Worm (Caenorhabditis elegans) whole organism, late embryonic: ENCODE data around the gene C25H3.3.

ENCODE experiments used
- C08G9.2 ChIP-seq: sonication (generic microtip); optimal IDR thresholded peaks from 2 replicates; lab custom pipeline; 2016; ENCODE audit warnings: mild to moderate bottlenecking, missing genetic modification characterization, moderate library complexity, missing compliant biosample characterization
- C38D4.7 ChIP-seq: fragments of 200-800 bp; sonication (Bioruptor generic); optimal IDR thresholded peaks from 2 replicates; lab custom pipeline; 2018; ENCODE audit warnings: mild to moderate bottlenecking, missing genetic modification characterization, moderate library complexity, missing compliant biosample characterization
- Y22D7AL.16 ChIP-seq: sonication (generic microtip); optimal IDR thresholded peaks from 2 replicates; lab custom pipeline; 2016; ENCODE audit warnings: missing genetic modification characterization, missing compliant biosample characterization
- ceh-2 ChIP-seq: sonication (generic microtip); optimal IDR thresholded peaks from 2 replicates; lab custom pipeline; 2016; ENCODE audit warnings: missing genotype, missing genetic modification characterization, missing compliant biosample characterization
- ceh-22 ChIP-seq: sonication (generic microtip); optimal IDR thresholded peaks from 2 replicates; lab custom pipeline; 2017; ENCODE audit warnings: missing biosample characterization, missing genetic modification characterization
- ceh-24 ChIP-seq: sonication (generic microtip); optimal IDR thresholded peaks from 2 replicates; lab custom pipeline; 2016; ENCODE audit warnings: mild to moderate bottlenecking, missing genetic modification characterization, missing compliant biosample characterization
- ceh-31 ChIP-seq: sonication (generic microtip); optimal IDR thresholded peaks from 2 replicates; lab custom pipeline; 2016; ENCODE audit warnings: missing genetic modification characterization, missing compliant biosample characterization
- ceh-34 ChIP-seq: sonication (generic microtip); optimal IDR thresholded peaks from 2 replicates; lab custom pipeline; 2016; ENCODE audit warnings: mild to moderate bottlenecking, missing genetic modification characterization, missing compliant biosample characterization
- ceh-6 ChIP-seq: fragments of 200-800 bp; sonication (Bioruptor generic); optimal IDR thresholded peaks from 2 replicates; lab custom pipeline; 2018; ENCODE audit warnings: mild to moderate bottlenecking, missing genetic modification characterization, missing compliant biosample characterization
- elt-4 ChIP-seq: sonication (generic microtip); optimal IDR thresholded peaks from 2 replicates; lab custom pipeline; 2016; ENCODE audit warnings: missing genetic modification characterization, missing compliant biosample characterization
- eyg-1 ChIP-seq: sonication (generic microtip); optimal IDR thresholded peaks from 2 replicates; lab custom pipeline; 2016; ENCODE audit warnings: missing genotype, missing genetic modification characterization, missing compliant biosample characterization
- fax-1 ChIP-seq: sonication (generic microtip); optimal IDR thresholded peaks from 2 replicates; lab custom pipeline; 2016; ENCODE audit warnings: missing genotype, missing genetic modification characterization, missing compliant biosample characterization
- fkh-10 ChIP-seq: fragments of 150-350 bp; optimal IDR thresholded peaks from 2 replicates; lab custom pipeline; 2014; ENCODE audit warnings: missing biosample characterization, missing genetic modification reagents, missing genetic modification characterization
- hlh-13 ChIP-seq: fragments of 200-800 bp; sonication (Bioruptor generic); optimal IDR thresholded peaks from 2 replicates; lab custom pipeline; 2018; ENCODE audit warnings: mild to moderate bottlenecking, missing genetic modification characterization, missing compliant biosample characterization
- hlh-8 ChIP-seq: sonication (generic microtip); optimal IDR thresholded peaks from 2 replicates; lab custom pipeline; 2016; ENCODE audit warnings: missing genotype, missing genetic modification characterization, missing compliant biosample characterization
- nfya-1 ChIP-seq: sonication (generic microtip); optimal IDR thresholded peaks from 2 replicates; lab custom pipeline; 2017; ENCODE audit warnings: missing genetic modification characterization, mild to moderate bottlenecking, missing compliant biosample characterization, antibody characterized with exemption, moderate library complexity
- nhr-11 ChIP-seq: fragments of 150-350 bp; optimal IDR thresholded peaks from 2 replicates; lab custom pipeline; 2014; ENCODE audit warnings: missing biosample characterization, missing genetic modification characterization
- npax-4 ChIP-seq: sonication (generic microtip); optimal IDR thresholded peaks from 2 replicates; lab custom pipeline; 2016; ENCODE audit warnings: missing genetic modification characterization, missing compliant biosample characterization
- odd-2 ChIP-seq: sonication (generic microtip); optimal IDR thresholded peaks from 2 replicates; lab custom pipeline; 2017; ENCODE audit warnings: antibody characterized with exemption, mild to moderate bottlenecking, missing genetic modification characterization, missing compliant biosample characterization
- pag-3 ChIP-seq: sonication (generic microtip); optimal IDR thresholded peaks from 2 replicates; lab custom pipeline; 2016; ENCODE audit warnings: missing compliant biosample characterization, missing genetic modification characterization, borderline replicate concordance
- pat-9 ChIP-seq: fragments of 200-800 bp; sonication (Bioruptor generic); optimal IDR thresholded peaks from 2 replicates; lab custom pipeline; 2018; ENCODE audit warnings: mild to moderate bottlenecking, missing genetic modification characterization, moderate library complexity, missing compliant biosample characterization
- pax-1 ChIP-seq: fragments of 150-350 bp; optimal IDR thresholded peaks from 2 replicates; lab custom pipeline; 2014; ENCODE audit warnings: missing biosample characterization, missing genetic modification characterization
- pros-1 ChIP-seq: fragments of 150-350 bp; optimal IDR thresholded peaks from 2 replicates; lab custom pipeline; 2014; ENCODE audit warnings: missing biosample characterization, missing genetic modification reagents, missing genetic modification characterization
- rnt-1 ChIP-seq: sonication (generic microtip); optimal IDR thresholded peaks from 2 replicates; lab custom pipeline; 2016; ENCODE audit warnings: missing genetic modification characterization, missing compliant biosample characterization
- sdc-2 ChIP-seq: sonication (generic microtip); optimal IDR thresholded peaks from 2 replicates; lab custom pipeline; 2016; ENCODE audit warnings: missing genotype, missing genetic modification characterization, missing compliant biosample characterization
- sox-4 ChIP-seq: sonication (generic microtip); optimal IDR thresholded peaks from 2 replicates; lab custom pipeline; 2017; ENCODE audit warnings: mild to moderate bottlenecking, missing genetic modification characterization, inconsistent platforms, missing compliant biosample characterization
- tbx-2 ChIP-seq: sonication (generic microtip); optimal IDR thresholded peaks from 2 replicates; lab custom pipeline; 2016; ENCODE audit warnings: missing genetic modification characterization, missing compliant biosample characterization
- unc-3 ChIP-seq, 2 experiments: fragments of 200-800 bp in 1 of 2; sonication (Bioruptor generic) in 1 of 2; sonication (generic microtip) in 1 of 2; conservative IDR thresholded peaks in 1 of 2; optimal IDR thresholded peaks in 1 of 2; 2 replicates each; pipeline versions ENCODE4 v1.3.6 to Lab custom; 2016 to 2022; ENCODE audit warnings: missing compliant biosample characterization in 2 of 2, missing genetic modification characterization in 2 of 2, missing genetic modification reagents in 1 of 2
- unc-42 ChIP-seq: sonication (generic microtip); optimal IDR thresholded peaks from 2 replicates; lab custom pipeline; 2016; ENCODE audit warnings: missing genotype, missing genetic modification characterization, missing compliant biosample characterization
- unc-86 ChIP-seq: sonication (generic microtip); optimal IDR thresholded peaks from 2 replicates; lab custom pipeline; 2016; ENCODE audit warnings: missing genetic modification characterization, missing compliant biosample characterization
- zip-5 ChIP-seq: sonication (generic microtip); optimal IDR thresholded peaks from 2 replicates; lab custom pipeline; 2016; ENCODE audit warnings: missing genetic modification characterization, missing compliant biosample characterization

C25H3.3 gene

DNA sequence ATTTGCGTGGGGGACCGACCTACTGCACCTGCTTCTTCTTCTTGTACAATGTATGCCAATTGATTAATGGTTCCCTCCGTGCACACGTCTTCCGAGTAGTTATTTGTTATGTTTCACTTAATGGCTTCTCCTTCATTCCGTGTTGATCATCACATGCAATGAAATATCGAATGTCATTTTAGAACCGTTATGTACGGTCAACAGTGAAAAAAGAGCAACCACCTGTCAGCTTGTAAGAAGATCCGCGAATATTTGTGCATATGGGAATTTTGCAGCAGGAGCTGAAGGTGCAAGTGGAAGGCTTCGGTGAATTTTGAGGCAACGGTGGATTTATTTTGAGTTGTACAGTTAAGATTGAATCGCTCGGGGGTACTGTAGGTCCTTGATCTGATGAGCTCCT, 42.6 kb downstream of the C25H3.3 start:
- TF ChIP-seq ceh-6 (GFP tag; lab: Kevin White, UChicago), result no peak
- TF ChIP-seq tbx-2 (tag; lab: Kevin White, UChicago), result no peak
- TF ChIP-seq nhr-11 (tag; lab: Kevin White, UChicago), result no peak
- no peak for TF ChIP-seq C38D4.7 (GFP tag; lab: Kevin White, UChicago)
- no peak for TF ChIP-seq sox-4 (tag; lab: Kevin White, UChicago)
- TF ChIP-seq ceh-2 (tag; lab: Kevin White, UChicago), result no peak
- TF ChIP-seq hlh-8 (tag; lab: Kevin White, UChicago), result no peak
- no peak for TF ChIP-seq zip-5 (tag; lab: Kevin White, UChicago)
- TF ChIP-seq ceh-22 (tag; lab: Kevin White, UChicago), result no peak
- TF ChIP-seq pax-1 (tag; lab: Kevin White, UChicago), result no peak
- no peak for TF ChIP-seq elt-4 (tag; lab: Kevin White, UChicago)
- no peak for TF ChIP-seq npax-4 (tag; lab: Kevin White, UChicago)

DNA sequence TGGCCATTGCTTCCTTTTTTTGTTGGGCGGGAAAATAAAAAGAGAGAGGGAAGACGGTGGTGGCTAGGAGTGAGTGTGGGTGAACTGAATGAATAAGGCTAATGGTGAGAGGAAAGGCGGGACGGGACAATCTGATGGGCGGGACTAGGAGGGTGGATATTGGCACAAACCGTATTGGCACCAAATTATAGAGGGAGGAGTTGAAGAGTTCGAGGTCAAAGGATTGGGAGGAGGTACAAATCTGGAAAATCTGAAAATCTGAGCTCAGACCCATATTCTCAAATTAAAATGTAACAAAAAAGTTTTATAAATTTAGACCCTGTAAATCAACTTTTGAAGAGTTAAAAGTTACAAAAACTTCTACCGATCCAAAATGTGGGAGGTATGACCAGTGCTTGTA, 44.8 kb downstream of the C25H3.3 start, which contains the start of gene hlh-14:
hlh-14 (minus strand) TSS at position 101 of the 400 bp plus-strand sequence.
- TF ChIP-seq unc-42 (tag; lab: Kevin White, UChicago), result no peak
- TF ChIP-seq zip-5 (tag; lab: Kevin White, UChicago), result no peak
- TF ChIP-seq sdc-2 (tag; lab: Kevin White, UChicago), result no peak
- no peak for TF ChIP-seq Y22D7AL.16
- TF ChIP-seq C08G9.2, result no peak

DNA sequence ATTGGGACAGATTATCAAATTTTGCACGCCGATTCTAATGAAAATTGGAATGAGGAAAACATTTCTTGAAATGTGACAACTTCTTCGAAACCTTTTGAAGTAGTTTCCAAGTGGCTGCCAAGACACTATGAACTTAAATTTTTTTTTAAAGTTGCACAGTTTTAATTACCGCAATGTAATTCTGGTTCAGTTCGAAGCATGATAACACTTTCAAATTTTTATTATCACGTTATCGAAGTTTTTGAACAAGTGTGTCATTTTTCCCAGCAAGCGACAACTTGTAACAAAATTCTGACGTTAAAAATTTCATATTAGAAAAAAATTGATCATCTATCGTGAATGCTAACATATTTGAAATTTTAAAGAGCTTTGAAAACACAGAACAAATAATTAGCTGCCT, 48.8 kb downstream of the C25H3.3 start:
- TF ChIP-seq pat-9, result no peak
- TF ChIP-seq odd-2 (tag; lab: Kevin White, UChicago), result no peak
- no peak for TF ChIP-seq pros-1 (tag; lab: Kevin White, UChicago)
- no peak for TF ChIP-seq nfya-1 (tag; lab: Kevin White, UChicago)
- no peak for TF ChIP-seq ceh-2 (tag; lab: Kevin White, UChicago)
- TF ChIP-seq hlh-13 (GFP tag; lab: Kevin White, UChicago), result no peak
- TF ChIP-seq rnt-1 (tag; lab: Kevin White, UChicago), result no peak
- TF ChIP-seq eyg-1 (tag; lab: Kevin White, UChicago), result no peak

ce11 chrII:5744342-5744741, 50.3 kb downstream of the C25H3.3 start:
- TF ChIP-seq pag-3 (tag; lab: Kevin White, UChicago) (no peak), unc-3 (GFP tag; conservative IDR thresholded peaks at IDR 0.05; lab: Robert Waterston, UW) (no peak), unc-3 (tag; optimal IDR thresholded peaks at IDR 0.05; lab: Kevin White, UChicago) (no peak), unc-86 (tag; lab: Kevin White, UChicago) (no peak), tbx-2 (tag; lab: Kevin White, UChicago) (no peak), ceh-34 (tag; lab: Kevin White, UChicago) (no peak), hlh-8 (tag; lab: Kevin White, UChicago) (no peak), ceh-24 (no peak), ceh-31 (tag; lab: Kevin White, UChicago) (no peak), pros-1 (tag; lab: Kevin White, UChicago) (no peak), fkh-10 (GFP tag; lab: Kevin White, UChicago) (no peak), fax-1 (tag; lab: Kevin White, UChicago) (no peak), pat-9 (no peak)
